Worm (Caenorhabditis elegans) whole organism, mixed stage, embryonic: ENCODE data around the gene R09D1.13.

Source experiments
- bed-3 ChIP-seq: fragments of 200-800 bp; sonication (Bioruptor generic); optimal IDR thresholded peaks from 3 replicates; lab custom pipeline; 2018; ENCODE audit warnings: mild to moderate bottlenecking, missing genetic modification characterization, moderate library complexity, missing compliant biosample characterization
- ham-2 ChIP-seq: fragments of 200-800 bp; sonication (Bioruptor generic); optimal IDR thresholded peaks from 2 replicates; lab custom pipeline; 2018; ENCODE audit warnings: mild to moderate bottlenecking, missing genetic modification characterization, missing compliant biosample characterization
- lin-13 ChIP-seq: fragments of 150-350 bp; optimal IDR thresholded peaks from 2 replicates; lab custom pipeline; 2014; ENCODE audit warnings: missing biosample characterization, missing genetic modification characterization
- lin-32 ChIP-seq: fragments of 200-800 bp; sonication (Bioruptor generic); optimal IDR thresholded peaks from 2 replicates; lab custom pipeline; 2018; ENCODE audit warnings: mild to moderate bottlenecking, missing genetic modification characterization, missing compliant biosample characterization
- lsy-2 ChIP-seq: fragments of 150-350 bp; optimal IDR thresholded peaks from 2 replicates; lab custom pipeline; 2014; ENCODE audit warnings: missing biosample characterization, missing genetic modification characterization
- mab-5 ChIP-seq: fragments of 150-350 bp; optimal IDR thresholded peaks from 2 replicates; lab custom pipeline; 2014; ENCODE audit warnings: missing biosample characterization, missing genetic modification characterization
- mep-1 ChIP-seq: fragments of 150-350 bp; optimal IDR thresholded peaks from 2 replicates; lab custom pipeline; 2017; ENCODE audit warnings: missing biosample characterization, missing genetic modification reagents, missing genetic modification characterization, inconsistent platforms
- nhr-12 ChIP-seq: fragments of 150-350 bp; optimal IDR thresholded peaks from 2 replicates; lab custom pipeline; 2014; ENCODE audit warnings: missing biosample characterization, missing genetic modification characterization
- nhr-237 ChIP-seq: fragments of 150-350 bp; optimal IDR thresholded peaks from 2 replicates; lab custom pipeline; 2014; ENCODE audit warnings: missing biosample characterization, missing genetic modification characterization
- nhr-76 ChIP-seq: sonication (generic microtip); optimal IDR thresholded peaks from 2 replicates; lab custom pipeline; 2017; ENCODE audit warnings: missing biosample characterization, missing genetic modification characterization
- pha-4 ChIP-seq: fragments of 150-350 bp; optimal IDR thresholded peaks from 2 replicates; lab custom pipeline; 2018; ENCODE audit warnings: missing biosample characterization, missing genetic modification reagents, missing genetic modification characterization
- tbx-8 ChIP-seq: fragments of 200-800 bp; sonication (Bioruptor generic); optimal IDR thresholded peaks from 2 replicates; lab custom pipeline; 2018; ENCODE audit warnings: mild to moderate bottlenecking, missing genetic modification characterization, moderate library complexity, missing compliant biosample characterization
- unc-62 ChIP-seq: fragments of 150-350 bp; optimal IDR thresholded peaks from 2 replicates; lab custom pipeline; 2014; ENCODE audit warnings: missing biosample characterization, missing genetic modification reagents, missing genetic modification characterization

DNA sequence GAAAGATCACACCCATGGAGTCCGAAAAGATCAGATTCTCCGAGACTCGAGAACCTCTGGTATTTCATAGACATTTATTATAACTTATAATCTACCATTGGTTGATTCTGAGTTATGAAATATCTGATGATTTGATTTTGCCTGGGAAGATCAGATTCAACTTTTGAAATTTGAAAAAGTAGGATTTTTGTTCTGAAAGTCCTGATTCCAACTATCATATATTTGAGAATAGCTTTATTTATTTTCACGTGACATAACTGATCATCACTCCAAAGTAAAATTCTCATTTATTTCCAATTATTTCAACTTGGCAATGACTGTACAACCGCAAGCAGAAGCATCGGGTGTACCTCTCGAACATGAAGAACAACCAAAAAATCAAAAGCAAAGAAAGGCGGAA, 45.5 kb downstream of the R09D1.13 start, which contains the start of gene Y51B9A.7:
- TF ChIP-seq lsy-2 (tag; lab: Kevin White, UChicago) (no peak), nhr-76 (tag; lab: Kevin White, UChicago) (no peak), nhr-12 (tag; lab: Kevin White, UChicago) (no peak), nhr-237 (tag; lab: Kevin White, UChicago) (no peak), lin-13 (tag; lab: Kevin White, UChicago) (no peak), pha-4 (tag; lab: Kevin White, UChicago) (no peak), mep-1 (no peak), tbx-8 (GFP tag; lab: Kevin White, UChicago) (no peak), lin-32 (GFP tag; lab: Kevin White, UChicago) (no peak), mab-5 (tag; lab: Kevin White, UChicago) (no peak), ham-2 (GFP tag; lab: Kevin White, UChicago) (no peak), bed-3 (GFP tag; lab: Kevin White, UChicago) (no peak), unc-62 (GFP tag; lab: Kevin White, UChicago) (no peak)
